Worm (Caenorhabditis elegans): Measurements from ENCODE around the gene cyy-1.

Gene cyy-1

DNA sequence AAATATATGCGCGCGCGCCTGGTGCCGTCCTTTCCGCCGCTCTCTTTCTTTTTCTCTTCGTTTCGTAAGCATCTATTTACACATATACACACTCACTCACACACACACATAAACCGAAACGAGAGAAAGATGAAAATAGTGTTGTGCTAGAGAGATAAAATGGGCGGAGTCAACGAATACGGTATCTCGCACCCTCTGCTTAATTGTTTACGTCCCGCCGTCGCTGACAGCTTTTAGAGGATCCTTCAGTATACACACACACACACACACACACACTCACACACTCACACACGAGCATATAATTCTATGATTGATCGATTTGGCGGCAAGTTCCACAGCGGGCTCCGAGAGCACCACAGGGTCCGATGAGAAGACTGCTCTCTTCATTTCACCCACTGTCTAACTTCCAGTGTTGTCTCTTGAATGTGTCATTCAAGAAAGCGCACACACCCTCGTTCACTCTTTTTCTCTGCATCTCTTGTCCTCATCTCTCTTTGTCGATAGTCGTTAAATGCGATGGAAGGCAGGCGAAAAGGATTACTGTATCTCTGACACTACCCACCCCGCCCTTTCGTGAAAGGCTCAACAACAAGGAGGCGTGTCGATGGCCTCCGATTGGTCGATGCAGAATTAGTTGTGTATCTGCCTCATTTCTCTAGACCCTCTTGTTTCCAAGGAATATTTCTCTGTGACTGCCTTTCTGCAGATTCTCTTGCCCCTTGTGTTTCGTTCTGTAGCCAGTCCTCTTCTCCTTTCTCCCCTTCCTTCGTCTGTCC, 11.7 kb downstream of the cyy-1 start (continued):
- no peak for TF ChIP-seq hlh-13 (GFP tag; optimal IDR thresholded peaks at IDR 0.05)
- no peak for TF ChIP-seq npax-4 (tag; optimal IDR thresholded peaks at IDR 0.05)
- no peak for TF ChIP-seq elt-4 (tag; optimal IDR thresholded peaks at IDR 0.05)
- TF ChIP-seq ceh-34 (tag; optimal IDR thresholded peaks at IDR 0.05), result peak; percentile 78
- no peak for TF ChIP-seq ceh-30 (tag; optimal IDR thresholded peaks at IDR 0.05)
- no peak for TF ChIP-seq sox-4 (tag; optimal IDR thresholded peaks at IDR 0.05)
- TF ChIP-seq sox-2 (GFP tag; IDR thresholded peaks at IDR 0.05), result peak; percentile 61
- TF ChIP-seq rnt-1 (tag; optimal IDR thresholded peaks at IDR 0.05), result peak; percentile 54
- TF ChIP-seq F13H6.1 (tag; optimal IDR thresholded peaks at IDR 0.05), result peak; percentile 48
- TF ChIP-seq che-1 (tag; optimal IDR thresholded peaks at IDR 0.05), result no peak
- peak; percentile 2 for TF ChIP-seq pat-9 (tag; optimal IDR thresholded peaks at IDR 0.05)
- peak; percentile 87 for TF ChIP-seq ceh-22 (tag; optimal IDR thresholded peaks at IDR 0.05)
- peak; percentile 98 for TF ChIP-seq unc-55 (GFP tag; optimal IDR thresholded peaks at IDR 0.05)
- TF ChIP-seq K02D7.2 (tag; optimal IDR thresholded peaks at IDR 0.05), result no peak
- TF ChIP-seq hlh-30 (tag; optimal IDR thresholded peaks at IDR 0.05; ENCODE audit: insufficient read depth), result peak; percentile 70
- TF ChIP-seq ceh-6 (GFP tag; optimal IDR thresholded peaks at IDR 0.05), result peak; percentile 18
- peak; percentile 29 for TF ChIP-seq pag-3 (tag; optimal IDR thresholded peaks at IDR 0.05; ENCODE audit: borderline replicate concordance)

DNA sequence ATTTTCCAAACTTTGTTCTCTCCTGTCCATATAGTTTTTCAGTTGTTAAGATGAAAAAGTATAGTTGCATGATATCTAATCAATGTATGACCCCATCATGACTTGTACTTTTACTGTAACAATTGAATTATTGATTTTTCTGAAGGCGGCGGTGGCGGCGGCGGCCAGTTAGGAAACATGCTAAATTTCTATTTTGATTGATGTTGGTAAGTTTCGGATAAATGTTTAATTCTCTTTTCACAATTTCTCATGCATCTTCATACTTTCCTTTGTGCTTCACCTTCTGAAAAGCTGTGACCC, 12.2 kb downstream of the cyy-1 start, which contains the start of gene sor-1:
Gene sor-1, plus strand, starts transcription at position 201 of the 300 bp plus-strand sequence.
- no peak for TF ChIP-seq hlh-30 (tag; optimal IDR thresholded peaks at IDR 0.05; ENCODE audit: insufficient read depth)
- TF ChIP-seq K09A11.1 (tag; optimal IDR thresholded peaks at IDR 0.05; ENCODE audit: insufficient read depth), result no peak
- TF ChIP-seq unc-55 (GFP tag; optimal IDR thresholded peaks at IDR 0.05), result no peak
- no peak for TF ChIP-seq syd-9 (tag; optimal IDR thresholded peaks at IDR 0.05)
- TF ChIP-seq ceh-24 (tag; optimal IDR thresholded peaks at IDR 0.05), result no peak
- no peak for TF ChIP-seq ama-1 (optimal IDR thresholded peaks at IDR 0.05)
- TF ChIP-seq pros-1 (tag; optimal IDR thresholded peaks at IDR 0.05), result no peak
- no peak for TF ChIP-seq lim-6 (tag; optimal IDR thresholded peaks at IDR 0.05)
- no peak for TF ChIP-seq nhr-11 (tag; optimal IDR thresholded peaks at IDR 0.05)
- no peak for TF ChIP-seq zip-5 (tag; optimal IDR thresholded peaks at IDR 0.05)
- no peak for TF ChIP-seq T23F11.4 (GFP tag; optimal IDR thresholded peaks at IDR 0.05)
- TF ChIP-seq C38D4.7 (GFP tag; optimal IDR thresholded peaks at IDR 0.05), result no peak
- no peak for TF ChIP-seq pax-1 (tag; optimal IDR thresholded peaks at IDR 0.05)
- TF ChIP-seq sdc-2 (tag; optimal IDR thresholded peaks at IDR 0.05), result no peak
- no peak for TF ChIP-seq odd-2 (tag; optimal IDR thresholded peaks at IDR 0.05)
- TF ChIP-seq pag-3 (tag; optimal IDR thresholded peaks at IDR 0.05; ENCODE audit: borderline replicate concordance), result no peak

- TF ChIP-seq ttx-3 (tag; optimal IDR thresholded peaks at IDR 0.05) (no peak), unc-42 (tag; optimal IDR thresholded peaks at IDR 0.05) (no peak), ceh-18 (tag; optimal IDR thresholded peaks at IDR 0.05) (peak; percentile 59), sox-2 (GFP tag; IDR thresholded peaks at IDR 0.05) (no peak), sox-4 (tag; optimal IDR thresholded peaks at IDR 0.05) (no peak), pros-1 (tag; optimal IDR thresholded peaks at IDR 0.05) (peak; percentile 10), ceh-31 (tag; optimal IDR thresholded peaks at IDR 0.05) (peak; percentile 59), nfya-1 (tag; optimal IDR thresholded peaks at IDR 0.05) (peak; percentile 85), npax-4 (tag; optimal IDR thresholded peaks at IDR 0.05) (no peak), pat-9 (tag; optimal IDR thresholded peaks at IDR 0.05) (no peak), unc-55 (GFP tag; optimal IDR thresholded peaks at IDR 0.05) (peak; percentile 40), lim-6 (tag; optimal IDR thresholded peaks at IDR 0.05) (no peak), pha-2 (tag; optimal IDR thresholded peaks at IDR 0.05) (no peak), gmeb-2 (tag; optimal IDR thresholded peaks at IDR 0.05) (no peak), pqm-1 (tag; optimal IDR thresholded peaks at IDR 0.05) (no peak), tbx-2 (tag; optimal IDR thresholded peaks at IDR 0.05) (peak; percentile 69), hlh-8 (tag; optimal IDR thresholded peaks at IDR 0.05) (no peak), ref-2 (tag; optimal IDR thresholded peaks at IDR 0.05) (peak; percentile 58), ama-1 (optimal IDR thresholded peaks at IDR 0.05) (no peak), elt-2 (tag; optimal IDR thresholded peaks at IDR 0.05) (peak; percentile 51), madf-2 (tag; optimal IDR thresholded peaks at IDR 0.05) (no peak), ztf-16 (tag; optimal IDR thresholded peaks at IDR 0.05) (no peak), ceh-6 (GFP tag; optimal IDR thresholded peaks at IDR 0.05) (no peak), dmd-4 (tag; optimal IDR thresholded peaks at IDR 0.05; ENCODE audit: borderline replicate concordance) (no peak), sdc-2 (tag; optimal IDR thresholded peaks at IDR 0.05) (peak; percentile 16), ceh-2 (tag; optimal IDR thresholded peaks at IDR 0.05) (peak; percentile 43), ceh-34 (tag; optimal IDR thresholded peaks at IDR 0.05) (peak; percentile 46), fax-1 (tag; optimal IDR thresholded peaks at IDR 0.05) (peak; percentile 5), C08G9.2 (tag; optimal IDR thresholded peaks at IDR 0.05) (no peak)
Measured at ce11 chrIII:8425076-8425475, 19.4 kb downstream of the cyy-1 start.

Data from whole organism, late embryonic.